Worm (Caenorhabditis elegans): ENCODE data around the gene glt-4.

Gene glt-4

ce11 chrX:6378363-6378762, 24.9 kb upstream of the glt-4 start (continued):
- TF ChIP-seq ztf-4 (tag; optimal IDR thresholded peaks at IDR 0.05), result no peak
- peak; percentile 7 to 46 (median 39) for TF ChIP-seq dpl-1 (GFP tag; optimal IDR thresholded peaks at IDR 0.05)
- TF ChIP-seq rnt-1 (tag; optimal IDR thresholded peaks at IDR 0.05), result peak; percentile 54
- TF ChIP-seq snpc-4 (tag; optimal IDR thresholded peaks at IDR 0.05), result no peak
- TF ChIP-seq lin-14 (GFP tag; optimal IDR thresholded peaks at IDR 0.05), result peak; percentile 91
- peak; percentile 68 for TF ChIP-seq nhr-47 (tag; optimal IDR thresholded peaks at IDR 0.05)
- TF ChIP-seq lin-15B (tag; optimal IDR thresholded peaks at IDR 0.05), result no peak
- TF ChIP-seq fos-1 (tag; optimal IDR thresholded peaks at IDR 0.05), result peak; percentile 48
- TF ChIP-seq grh-1 (GFP tag; IDR thresholded peaks at IDR 0.05), result no peak
- TF ChIP-seq nhr-71 (tag; optimal IDR thresholded peaks at IDR 0.05), result peak; percentile 71
- no peak for TF ChIP-seq vab-15 (tag; optimal IDR thresholded peaks at IDR 0.05)
- peak; percentile 23 for TF ChIP-seq irx-1 (tag; optimal IDR thresholded peaks at IDR 0.05)
- no peak for TF ChIP-seq nhr-11 (tag; optimal IDR thresholded peaks at IDR 0.05)
- no peak; the same call in 1 of the 2 replicates for TF ChIP-seq isw-1 (GFP tag; IDR thresholded peaks at IDR 0.05)
- TF ChIP-seq nhr-85 (tag), result peak; percentile 75
- TF ChIP-seq pax-3 (tag; optimal IDR thresholded peaks at IDR 0.05), result no peak
- TF ChIP-seq lin-35 (GFP tag; optimal IDR thresholded peaks at IDR 0.05), result peak; percentile 61 to 72
- TF ChIP-seq nhr-28 (tag; optimal IDR thresholded peaks at IDR 0.05), result no peak
- no peak for TF ChIP-seq zag-1 (tag; optimal IDR thresholded peaks at IDR 0.05)
- TF ChIP-seq tlp-1 (tag; optimal IDR thresholded peaks at IDR 0.05), result no peak
- TF ChIP-seq hlh-17 (GFP tag; optimal IDR thresholded peaks at IDR 0.05; ENCODE audit: borderline replicate concordance), result no peak
- no peak for TF ChIP-seq pag-3 (tag; optimal IDR thresholded peaks at IDR 0.05; ENCODE audit: borderline replicate concordance, insufficient read depth)
- TF ChIP-seq mef-2 (tag; optimal IDR thresholded peaks at IDR 0.05), result no peak
- TF ChIP-seq ceh-8 (GFP tag; optimal IDR thresholded peaks at IDR 0.05), result no peak
- no peak for TF ChIP-seq pqm-1 (tag; optimal IDR thresholded peaks at IDR 0.05)
- peak; percentile 30 for TF ChIP-seq dsc-1 (tag; optimal IDR thresholded peaks at IDR 0.05)
- no peak for TF ChIP-seq sptf-1 (tag; optimal IDR thresholded peaks at IDR 0.05)
- peak; percentile 20 for TF ChIP-seq fkh-10 (GFP tag; optimal IDR thresholded peaks at IDR 0.05)
- peak; percentile 11 for TF ChIP-seq zip-4 (GFP tag; optimal IDR thresholded peaks at IDR 0.05)
- no peak for TF ChIP-seq nhr-84 (tag; optimal IDR thresholded peaks at IDR 0.05)
- TF ChIP-seq efl-3 (GFP tag; optimal IDR thresholded peaks at IDR 0.05), result no peak
- no peak for TF ChIP-seq unc-30 (tag; optimal IDR thresholded peaks at IDR 0.05)
- TF ChIP-seq jun-1 (tag; optimal IDR thresholded peaks at IDR 0.05), result no peak
- TF ChIP-seq mdl-1 (tag; optimal IDR thresholded peaks at IDR 0.05), result peak in 1 of 2 experiments; percentile 49
- peak; percentile 31 for TF ChIP-seq unc-130 (tag; optimal IDR thresholded peaks at IDR 0.05)
- TF ChIP-seq sup-37 (GFP tag; optimal IDR thresholded peaks at IDR 0.05), result peak; percentile 46
- peak; percentile 47 for TF ChIP-seq unc-86 (tag; optimal IDR thresholded peaks at IDR 0.05)
- peak; percentile 58 for TF ChIP-seq tbx-2 (tag; optimal IDR thresholded peaks at IDR 0.05)
- TF ChIP-seq blmp-1 (tag; optimal IDR thresholded peaks at IDR 0.05), result peak; percentile 8
- no peak for TF ChIP-seq ama-1 (optimal IDR thresholded peaks at IDR 0.05)
- TF ChIP-seq fkh-8 (tag; optimal IDR thresholded peaks at IDR 0.05), result peak; percentile 85
- TF ChIP-seq skn-1 (tag; optimal IDR thresholded peaks at IDR 0.05), result peak; percentile 61
- no peak for TF ChIP-seq mab-9 (GFP tag; IDR thresholded peaks at IDR 0.05)
- TF ChIP-seq swsn-7 (tag; optimal IDR thresholded peaks at IDR 0.05), result peak; percentile 61
- TF ChIP-seq lin-13 (GFP tag; optimal IDR thresholded peaks at IDR 0.05), result no peak
- TF ChIP-seq ets-5 (GFP tag; IDR thresholded peaks at IDR 0.05), result no peak
- peak; percentile 40 for TF ChIP-seq nhr-19 (GFP tag; conservative IDR thresholded peaks at IDR 0.05)
- TF ChIP-seq Y116A8C.19 (tag; optimal IDR thresholded peaks at IDR 0.05; ENCODE audit: borderline replicate concordance), result no peak
- no peak for TF ChIP-seq alr-1 (tag; optimal IDR thresholded peaks at IDR 0.05; ENCODE audit: borderline replicate concordance)
- TF ChIP-seq nhr-76 (tag; optimal IDR thresholded peaks at IDR 0.05), result no peak
- no peak for TF ChIP-seq hpl-2 (GFP tag; optimal IDR thresholded peaks at IDR 0.05)
- TF ChIP-seq lir-3 (tag; optimal IDR thresholded peaks at IDR 0.05; ENCODE audit: poor library complexity), result no peak
- peak; percentile 45 for TF ChIP-seq C16A3.4 (tag; optimal IDR thresholded peaks at IDR 0.05)

Data from whole organism, L1 larva.